Fruit fly (Drosophila melanogaster): ENCODE measurements around the gene CG46281.

Gene CG46281

DNA sequence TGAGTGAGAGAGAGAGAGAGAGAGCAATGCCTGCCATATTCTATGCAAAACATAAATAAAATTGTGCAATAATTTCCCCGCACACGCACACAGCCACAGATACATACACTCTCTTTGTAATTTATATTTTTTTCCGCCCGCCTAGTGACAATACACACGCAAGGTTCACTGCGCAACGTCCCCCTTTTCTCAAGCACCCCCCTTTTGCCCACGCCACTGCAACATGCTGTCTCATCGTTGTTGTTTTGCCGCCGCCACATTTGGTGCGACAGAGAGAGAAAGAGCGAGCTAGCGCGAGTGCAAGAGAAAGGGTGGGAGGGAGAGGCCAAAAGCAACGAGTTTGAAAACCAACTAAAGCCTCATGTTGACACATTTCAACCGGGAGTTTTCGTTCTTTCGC is 17.8 kb downstream of the CG46281 start (continued):
- TF ChIP-seq Trl (optimal IDR thresholded peaks at IDR 0.05) (peak; percentile 51 to 75), Trl (GFP tag; optimal IDR thresholded peaks at IDR 0.05) (peak; percentile 16), CG4404 (GFP tag; IDR thresholded peaks at IDR 0.05) (no peak), Hsf (GFP tag; optimal IDR thresholded peaks at IDR 0.05) (peak; percentile 44), CG10543 (GFP tag; optimal IDR thresholded peaks at IDR 0.05) (peak; percentile 61), CG8089 (GFP tag; optimal IDR thresholded peaks at IDR 0.05) (peak; percentile 55), CG8290 (GFP tag; optimal IDR thresholded peaks at IDR 0.05) (no peak), CG8290 (tag; optimal IDR thresholded peaks at IDR 0.05) (peak in 1 of 2 experiments; percentile 77), tio (GFP tag; optimal IDR thresholded peaks at IDR 0.05) (no peak), fru (optimal IDR thresholded peaks at IDR 0.05) (no peak), ems (GFP tag; optimal IDR thresholded peaks at IDR 0.05) (peak; percentile 61), CG15011 (GFP tag; optimal IDR thresholded peaks at IDR 0.05) (no peak), ham (GFP tag; IDR thresholded peaks at IDR 0.05) (no peak), CG8478 (optimal IDR thresholded peaks at IDR 0.05) (peak; percentile 89), btn (GFP tag; optimal IDR thresholded peaks at IDR 0.05) (peak; percentile 32), CG5180 (GFP tag; optimal IDR thresholded peaks at IDR 0.05) (peak; percentile 74), BEAF-32 (GFP tag; optimal IDR thresholded peaks at IDR 0.05) (no peak), CG11504 (tag; optimal IDR thresholded peaks at IDR 0.05) (peak; percentile 71), bab2 (GFP tag; optimal IDR thresholded peaks at IDR 0.05) (peak; percentile 68), CG14050 (GFP tag; IDR thresholded peaks at IDR 0.05) (peak; percentile 55), MESR4 (GFP tag; optimal IDR thresholded peaks at IDR 0.05) (peak; percentile 32), onecut (GFP tag; IDR thresholded peaks at IDR 0.05) (peak; percentile 42; the same call in 1 of the 2 replicates), sr (GFP tag; IDR thresholded peaks at IDR 0.05) (peak; percentile 74; the same call in 2 of the 3 replicates), tap (tag; optimal IDR thresholded peaks at IDR 0.05) (no peak), zf30C (GFP tag; optimal IDR thresholded peaks at IDR 0.05) (no peak), CG17802 (tag; optimal IDR thresholded peaks at IDR 0.05) (no peak), CG4854 (GFP tag; optimal IDR thresholded peaks at IDR 0.05) (peak; percentile 25), CG31365 (tag; optimal IDR thresholded peaks at IDR 0.05) (no peak), zfh2 (GFP tag; optimal IDR thresholded peaks at IDR 0.05) (peak; percentile 78), CG2116 (GFP tag; optimal IDR thresholded peaks at IDR 0.05) (no peak), CG11560 (tag; IDR thresholded peaks at IDR 0.05) (no peak; the same call in 2 of the 3 replicates), CG16813 (GFP tag; IDR thresholded peaks at IDR 0.05; ENCODE audit: partially characterized antibody) (no peak), Dad (GFP tag; optimal IDR thresholded peaks at IDR 0.05) (peak; percentile 31), CG9727 (GFP tag; optimal IDR thresholded peaks at IDR 0.05) (peak; percentile 44), CG14710 (tag; optimal IDR thresholded peaks at IDR 0.05) (no peak), TFAM (GFP tag; optimal IDR thresholded peaks at IDR 0.05) (no peak), CoRest (tag; optimal IDR thresholded peaks at IDR 0.05) (peak; percentile 55), CG15514 (GFP tag; optimal IDR thresholded peaks at IDR 0.05) (peak; percentile 37), Kr (GFP tag; optimal IDR thresholded peaks at IDR 0.05) (no peak), toy (GFP tag; IDR thresholded peaks at IDR 0.05) (0 out of 2 replicates have a peak, but pooled peaks have one; percentile 13), danr (GFP tag; IDR thresholded peaks at IDR 0.05) (no peak), CG17829 (tag; optimal IDR thresholded peaks at IDR 0.05) (peak; percentile 45), Ptx1 (GFP tag; IDR thresholded peaks at IDR 0.05) (peak; percentile 77), crc (GFP tag; optimal IDR thresholded peaks at IDR 0.05) (peak; percentile 54), CG11456 (GFP tag; IDR thresholded peaks at IDR 0.05) (peak; percentile 73), Chrac-16 (GFP tag; optimal IDR thresholded peaks at IDR 0.05) (peak; percentile 53), bbx (GFP tag; IDR thresholded peaks at IDR 0.05; ENCODE audit: partially characterized antibody) (0 out of 2 replicates have a peak, but pooled peaks have one; percentile 17), corto (GFP tag; optimal IDR thresholded peaks at IDR 0.05) (no peak), CG43689 (GFP tag; IDR thresholded peaks at IDR 0.05) (peak; percentile 50; the same call in 1 of the 2 replicates), Awh (GFP tag; IDR thresholded peaks at IDR 0.05) (peak; percentile 78), insv (GFP tag; optimal IDR thresholded peaks at IDR 0.05) (no peak), her (GFP tag; optimal IDR thresholded peaks at IDR 0.05) (peak; percentile 20)

Measured in whole organism, embryonic.